Fruit fly (Drosophila melanogaster): ENCODE results near the gene CG3213.

DNA sequence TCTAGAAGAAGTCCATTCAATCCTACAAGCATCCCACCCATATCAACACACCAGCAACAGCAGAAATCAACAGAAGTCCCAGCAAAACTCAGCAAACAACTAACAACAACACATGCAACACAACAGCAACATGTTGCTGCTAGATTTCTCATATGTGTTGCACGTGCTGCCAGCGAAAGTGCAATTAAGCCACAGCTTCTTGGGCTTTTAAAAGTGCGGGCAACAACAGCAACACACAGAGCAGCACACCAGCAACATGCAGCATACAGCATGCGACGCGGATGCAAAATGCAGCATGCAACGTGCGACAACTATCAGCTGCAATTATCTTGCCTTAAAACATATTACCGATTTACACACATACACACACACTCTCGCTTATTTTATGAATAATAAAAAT is 28.1 kb upstream of the CG3213 start:
- TF ChIP-seq croc (GFP tag; conservative IDR thresholded peaks at IDR 0.05) (no peak), CG17361 (GFP tag; IDR thresholded peaks at IDR 0.05) (no peak), Eip74EF (GFP tag; optimal IDR thresholded peaks at IDR 0.05) (no peak), CG2116 (GFP tag; optimal IDR thresholded peaks at IDR 0.05) (no peak), Sin3A (optimal IDR thresholded peaks at IDR 0.05) (no peak), CG5245 (GFP tag; optimal IDR thresholded peaks at IDR 0.05) (no peak)

All from whole organism, embryonic.